Fruit fly (Drosophila melanogaster): ENCODE measurements around the gene CG43773.

The CG43773 gene

dm6 chr2L:4030236-4030943 lies 22.9 kb downstream of the CG43773 start (continued):
- TF ChIP-seq CG1602 (GFP tag; optimal IDR thresholded peaks at IDR 0.05) (peak; percentile 79), dati (GFP tag; IDR thresholded peaks at IDR 0.05) (peak; percentile 75), CG12071 (GFP tag; optimal IDR thresholded peaks at IDR 0.05) (peak; percentile 70), ATbp (GFP tag; optimal IDR thresholded peaks at IDR 0.05) (peak; percentile 84), CG9215 (GFP tag; IDR thresholded peaks at IDR 0.05) (no peak; the same call in 1 of the 2 replicates), Kr (GFP tag; optimal IDR thresholded peaks at IDR 0.05) (no peak), CG31441 (GFP tag; IDR thresholded peaks at IDR 0.05) (peak; percentile 89), zen (tag; optimal IDR thresholded peaks at IDR 0.05) (peak; percentile 80), PHDP (tag; optimal IDR thresholded peaks at IDR 0.05) (peak; percentile 80), aop (GFP tag; IDR thresholded peaks at IDR 0.05) (peak; percentile 77; the same call in 1 of the 2 replicates), insv (GFP tag; optimal IDR thresholded peaks at IDR 0.05) (no peak), CG4730 (GFP tag; IDR thresholded peaks at IDR 0.05) (peak; percentile 75), CG10654 (GFP tag; optimal IDR thresholded peaks at IDR 0.05) (peak; percentile 58), ssp (GFP tag; IDR thresholded peaks at IDR 0.05) (peak; percentile 77), chn (GFP tag; optimal IDR thresholded peaks at IDR 0.05) (peak; percentile 86), ash1 (GFP tag; optimal IDR thresholded peaks at IDR 0.05) (no peak), MTF-1 (GFP tag; optimal IDR thresholded peaks at IDR 0.05; ENCODE audit: borderline replicate concordance) (peak; percentile 47), Deaf1 (tag; optimal IDR thresholded peaks at IDR 0.05) (peak; percentile 50), h (optimal IDR thresholded peaks at IDR 0.05) (no peak), dimm (GFP tag; IDR thresholded peaks at IDR 0.05) (peak; percentile 80), ro (GFP tag; IDR thresholded peaks at IDR 0.05) (peak; percentile 48; the same call in 1 of the 2 replicates), bcd (GFP tag; optimal IDR thresholded peaks at IDR 0.05) (peak; percentile 74), ato (GFP tag; IDR thresholded peaks at IDR 0.05; ENCODE audit: partially characterized antibody) (peak; percentile 91), eyg (GFP tag; optimal IDR thresholded peaks at IDR 0.05) (peak; percentile 63), CG7271 (tag; optimal IDR thresholded peaks at IDR 0.05) (peak; percentile 47), D (optimal IDR thresholded peaks at IDR 0.05) (no peak), D (GFP tag; optimal IDR thresholded peaks at IDR 0.05) (peak; percentile 83), CG15514 (GFP tag; optimal IDR thresholded peaks at IDR 0.05) (peak; percentile 40), ap (GFP tag; IDR thresholded peaks at IDR 0.05) (peak; percentile 87), CG6765 (GFP tag; optimal IDR thresholded peaks at IDR 0.05) (no peak), sqz (GFP tag; optimal IDR thresholded peaks at IDR 0.05) (peak; percentile 70), CG9876 (GFP tag; optimal IDR thresholded peaks at IDR 0.05) (peak; percentile 64), CG11696 (GFP tag; IDR thresholded peaks at IDR 0.05) (0 out of 2 replicates have a peak, but pooled peaks have one; percentile 40), CG11247 (GFP tag; IDR thresholded peaks at IDR 0.05) (peak; percentile 76), CG18764 (GFP tag; optimal IDR thresholded peaks at IDR 0.05) (peak; percentile 66), da (GFP tag; optimal IDR thresholded peaks at IDR 0.05) (no peak), Sry-β (GFP tag; optimal IDR thresholded peaks at IDR 0.05) (peak; percentile 22), CG16815 (GFP tag; optimal IDR thresholded peaks at IDR 0.05) (peak; percentile 74), Sox100B (GFP tag; optimal IDR thresholded peaks at IDR 0.05) (peak; percentile 78), CG6272 (GFP tag; IDR thresholded peaks at IDR 0.05) (no peak; the same call in none of the 2 replicates), CG12942 (GFP tag; optimal IDR thresholded peaks at IDR 0.05) (peak; percentile 75), CG11560 (tag; IDR thresholded peaks at IDR 0.05) (no peak; the same call in 2 of the 3 replicates), CG4282 (GFP tag; optimal IDR thresholded peaks at IDR 0.05) (peak; percentile 23), CG6175 (GFP tag; IDR thresholded peaks at IDR 0.05) (no peak), danr (GFP tag; IDR thresholded peaks at IDR 0.05) (peak; percentile 69; the same call in 1 of the 2 replicates), H15 (GFP tag; IDR thresholded peaks at IDR 0.05) (peak; percentile 86), CG30403 (GFP tag; optimal IDR thresholded peaks at IDR 0.05) (peak; percentile 85), CG15073 (GFP tag; optimal IDR thresholded peaks at IDR 0.05) (peak; percentile 37), CG9609 (GFP tag; optimal IDR thresholded peaks at IDR 0.05) (peak; percentile 84), CG18011 (GFP tag; optimal IDR thresholded peaks at IDR 0.05) (peak; percentile 95)

All from whole organism, embryonic.